Worm (Caenorhabditis elegans): ENCODE data around the gene ZK105.5.
A peak's percentile ranks its signal among the peaks of the same experiment; 100 is the strongest.

The ZK105.5 gene

ce11 chrV:7733240-7733765, 15.8 kb upstream of the ZK105.5 start (continued):
- TF ChIP-seq nhr-90 (tag; optimal IDR thresholded peaks at IDR 0.05) (no peak), mcd-1 (GFP tag; IDR thresholded peaks at IDR 0.05) (0 out of 2 replicates have a peak, but pooled peaks have one; percentile 12), B0336.3 (GFP tag; IDR thresholded peaks at IDR 0.05) (peak; percentile 80), C17E4.6 (GFP tag; IDR thresholded peaks at IDR 0.05) (no peak), tlf-1 (GFP tag; optimal IDR thresholded peaks at IDR 0.05) (no peak), Y53G8AR.9 (GFP tag; conservative IDR thresholded peaks at IDR 0.05) (no peak), repo-1 (tag; optimal IDR thresholded peaks at IDR 0.05) (no peak), ztf-25 (GFP tag; IDR thresholded peaks at IDR 0.05) (no peak), sea-2 (GFP tag; IDR thresholded peaks at IDR 0.05) (no peak), sdz-38 (tag; optimal IDR thresholded peaks at IDR 0.05) (no peak), lsy-27 (tag; optimal IDR thresholded peaks at IDR 0.05; ENCODE audit: borderline replicate concordance, insufficient read depth) (no peak), lsl-1 (GFP tag; optimal IDR thresholded peaks at IDR 0.05) (no peak), lin-40 (tag; optimal IDR thresholded peaks at IDR 0.05) (no peak), mes-4 (tag; optimal IDR thresholded peaks at IDR 0.05) (no peak), madf-6 (GFP tag; IDR thresholded peaks at IDR 0.05) (peak; percentile 42; the same call in 1 of the 2 replicates), cebp-2 (GFP tag; IDR thresholded peaks at IDR 0.05) (0 out of 2 replicates have a peak, but pooled peaks have one; percentile 77), hrde-1 (tag; optimal IDR thresholded peaks at IDR 0.05; ENCODE audit: borderline replicate concordance) (peak; percentile 38), nfya-1 (tag; optimal IDR thresholded peaks at IDR 0.05; ENCODE audit: borderline replicate concordance, insufficient read depth) (no peak), unc-62 (GFP tag; optimal IDR thresholded peaks at IDR 0.05) (no peak), ceh-79 (tag; optimal IDR thresholded peaks at IDR 0.05) (no peak), ztf-26 (tag; optimal IDR thresholded peaks at IDR 0.05) (no peak), ceh-91 (GFP tag; IDR thresholded peaks at IDR 0.05) (no peak), nfyb-1 (GFP tag; IDR thresholded peaks at IDR 0.05) (peak; percentile 58), F33H1.4 (GFP tag; IDR thresholded peaks at IDR 0.05) (no peak), aptf-3 (GFP tag; IDR thresholded peaks at IDR 0.05) (0 out of 2 replicates have a peak, but pooled peaks have one; percentile 15), egrh-3 (GFP tag; IDR thresholded peaks at IDR 0.05) (no peak), zim-3 (tag; optimal IDR thresholded peaks at IDR 0.05) (no peak), F55B11.4 (tag; optimal IDR thresholded peaks at IDR 0.05; ENCODE audit: borderline replicate concordance, insufficient read depth) (no peak), hlh-12 (tag; optimal IDR thresholded peaks at IDR 0.05) (no peak), madf-3 (GFP tag; IDR thresholded peaks at IDR 0.05) (no peak), nhr-179 (tag; optimal IDR thresholded peaks at IDR 0.05) (no peak), pbrm-1 (GFP tag; IDR thresholded peaks at IDR 0.05) (0 out of 2 replicates have a peak, but pooled peaks have one; percentile 32), lin-26 (GFP tag; IDR thresholded peaks at IDR 0.05) (no peak), let-607 (tag; optimal IDR thresholded peaks at IDR 0.05) (no peak), F52B5.7 (tag; optimal IDR thresholded peaks at IDR 0.05) (peak; percentile 9), bed-1 (GFP tag; IDR thresholded peaks at IDR 0.05) (no peak), atf-7 (tag; optimal IDR thresholded peaks at IDR 0.05) (no peak), fkh-3 (tag; optimal IDR thresholded peaks at IDR 0.05) (no peak), bed-2 (GFP tag; IDR thresholded peaks at IDR 0.05) (no peak), dpff-1 (tag; optimal IDR thresholded peaks at IDR 0.05) (no peak), hsf-1 (GFP tag; IDR thresholded peaks at IDR 0.05) (peak; percentile 67; the same call in 1 of the 2 replicates), Y79H2A.3 (GFP tag; conservative IDR thresholded peaks at IDR 0.05) (no peak)

Data from whole organism, young adult.